Worm (Caenorhabditis elegans): ENCODE measurements around the gene mpz-5.

The mpz-5 gene

ce11 chrIV:10421256-10421655 lies 47.6 kb upstream of the mpz-5 start:
- TF ChIP-seq pha-4 (tag; optimal IDR thresholded peaks at IDR 0.05) (no peak), ttx-3 (tag; optimal IDR thresholded peaks at IDR 0.05) (no peak), K09A11.1 (tag; optimal IDR thresholded peaks at IDR 0.05; ENCODE audit: insufficient read depth) (no peak), hlh-30 (tag; optimal IDR thresholded peaks at IDR 0.05; ENCODE audit: insufficient read depth) (no peak), elt-4 (tag; optimal IDR thresholded peaks at IDR 0.05) (no peak), che-1 (tag; optimal IDR thresholded peaks at IDR 0.05) (no peak), unc-3 (GFP tag; conservative IDR thresholded peaks at IDR 0.05) (no peak), unc-3 (tag; optimal IDR thresholded peaks at IDR 0.05) (no peak), ceh-19 (GFP tag; optimal IDR thresholded peaks at IDR 0.05) (no peak), hlh-6 (tag; optimal IDR thresholded peaks at IDR 0.05) (no peak), nhr-232 (tag; optimal IDR thresholded peaks at IDR 0.05) (no peak), unc-42 (tag; optimal IDR thresholded peaks at IDR 0.05) (no peak), syd-9 (tag; optimal IDR thresholded peaks at IDR 0.05) (no peak), fkh-10 (GFP tag; optimal IDR thresholded peaks at IDR 0.05) (no peak), mec-3 (tag; optimal IDR thresholded peaks at IDR 0.05; ENCODE audit: borderline replicate concordance) (no peak), F13H6.1 (tag; optimal IDR thresholded peaks at IDR 0.05) (no peak), C38D4.7 (GFP tag; optimal IDR thresholded peaks at IDR 0.05) (no peak)

ce11 chrIV:10420440-10420839 lies 46.8 kb upstream of the mpz-5 start:
- TF ChIP-seq ceh-9 (tag; optimal IDR thresholded peaks at IDR 0.05) (no peak), syd-9 (tag; optimal IDR thresholded peaks at IDR 0.05) (no peak), ceh-31 (tag; optimal IDR thresholded peaks at IDR 0.05) (no peak)

ce11 chrIV:10419896-10420295 lies 46.3 kb upstream of the mpz-5 start:
- peak; percentile 84 for TF ChIP-seq unc-55 (GFP tag; optimal IDR thresholded peaks at IDR 0.05)
- no peak for TF ChIP-seq ref-2 (tag; optimal IDR thresholded peaks at IDR 0.05)

- no peak for TF ChIP-seq elt-4 (tag; optimal IDR thresholded peaks at IDR 0.05)
- no peak for TF ChIP-seq ceh-14 (tag; optimal IDR thresholded peaks at IDR 0.05)
- TF ChIP-seq unc-3 (GFP tag; conservative IDR thresholded peaks at IDR 0.05): no peak
- no peak for TF ChIP-seq unc-3 (tag; optimal IDR thresholded peaks at IDR 0.05)
- no peak for TF ChIP-seq ceh-18 (tag; optimal IDR thresholded peaks at IDR 0.05)
- no peak for TF ChIP-seq pqm-1 (tag; optimal IDR thresholded peaks at IDR 0.05)
- no peak for TF ChIP-seq ref-2 (tag; optimal IDR thresholded peaks at IDR 0.05)
- TF ChIP-seq C08G9.2 (tag; optimal IDR thresholded peaks at IDR 0.05): no peak
- no peak for TF ChIP-seq pros-1 (tag; optimal IDR thresholded peaks at IDR 0.05)
- no peak for TF ChIP-seq hlh-8 (tag; optimal IDR thresholded peaks at IDR 0.05)
- TF ChIP-seq pag-3 (tag; optimal IDR thresholded peaks at IDR 0.05; ENCODE audit: borderline replicate concordance): no peak
- TF ChIP-seq ceh-45 (GFP tag; IDR thresholded peaks at IDR 0.05): no peak
Observed at ce11 chrIV:10417781-10418180, 44.2 kb upstream of the mpz-5 start, which contains the start of gene F13B12.6. Gene F13B12.6, minus strand, starts transcription at chrIV:10417881.

ce11 chrIV:10413828-10414227 lies 40.2 kb upstream of the mpz-5 start, which contains the start of gene R10H10.7:
Gene R10H10.7, minus strand, starts transcription at chrIV:10413928.
- TF ChIP-seq C08G9.2 (tag; optimal IDR thresholded peaks at IDR 0.05) (no peak), pha-2 (tag; optimal IDR thresholded peaks at IDR 0.05) (no peak), ceh-31 (tag; optimal IDR thresholded peaks at IDR 0.05) (no peak), ama-1 (optimal IDR thresholded peaks at IDR 0.05) (no peak), unc-42 (tag; optimal IDR thresholded peaks at IDR 0.05) (no peak), ttx-3 (tag; optimal IDR thresholded peaks at IDR 0.05) (no peak), pag-3 (tag; optimal IDR thresholded peaks at IDR 0.05; ENCODE audit: borderline replicate concordance) (no peak), mec-3 (tag; optimal IDR thresholded peaks at IDR 0.05; ENCODE audit: borderline replicate concordance) (no peak), lim-6 (tag; optimal IDR thresholded peaks at IDR 0.05) (no peak), nfya-1 (tag; optimal IDR thresholded peaks at IDR 0.05) (no peak), T23F11.4 (GFP tag; optimal IDR thresholded peaks at IDR 0.05) (no peak), pros-1 (tag; optimal IDR thresholded peaks at IDR 0.05) (no peak), pha-4 (tag; optimal IDR thresholded peaks at IDR 0.05) (no peak)
